Fruit fly (Drosophila melanogaster): ENCODE measurements around the gene MRG15.
A peak's percentile ranks its signal among the peaks of the same experiment; 100 is the strongest.

The MRG15 gene

DNA sequence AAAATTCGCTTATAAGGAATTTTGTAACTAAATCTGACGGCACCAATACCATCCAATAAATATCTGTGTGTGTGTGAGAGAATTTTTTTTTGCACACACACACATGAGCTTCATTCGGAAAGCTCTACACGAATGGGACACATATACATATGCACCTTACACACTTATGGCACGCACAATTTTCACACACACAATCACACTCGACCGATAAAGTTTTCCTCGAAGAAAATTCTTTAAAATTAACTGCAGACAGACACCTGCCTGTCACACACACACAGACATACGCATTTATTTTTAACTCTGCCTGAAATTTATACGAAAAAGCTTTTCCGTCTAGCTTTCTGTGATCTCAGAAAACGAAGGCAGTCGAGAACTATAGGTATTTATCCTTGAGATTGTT, 32.8 kb upstream of the MRG15 start:
- TF ChIP-seq CG34367 (tag; optimal IDR thresholded peaks at IDR 0.05), result no peak
- TF ChIP-seq CG8159 (tag; optimal IDR thresholded peaks at IDR 0.05), result no peak
- TF ChIP-seq CG13204 (GFP tag; optimal IDR thresholded peaks at IDR 0.05), result no peak
- no peak for TF ChIP-seq D1 (tag; optimal IDR thresholded peaks at IDR 0.05)
- TF ChIP-seq Ets98B (GFP tag; IDR thresholded peaks at IDR 0.05), result no peak
- no peak for TF ChIP-seq Pif1B (GFP tag; optimal IDR thresholded peaks at IDR 0.05)
- no peak for TF ChIP-seq CG9948 (tag; optimal IDR thresholded peaks at IDR 0.05)
- no peak for TF ChIP-seq fd96Ca (GFP tag; IDR thresholded peaks at IDR 0.05)
- TF ChIP-seq Snoo (tag; optimal IDR thresholded peaks at IDR 0.05), result no peak
- no peak for TF ChIP-seq EcR (GFP tag; optimal IDR thresholded peaks at IDR 0.05)
- TF ChIP-seq CG15710 (tag; optimal IDR thresholded peaks at IDR 0.05), result no peak
- TF ChIP-seq Pif1A (GFP tag; optimal IDR thresholded peaks at IDR 0.05), result no peak
- TF ChIP-seq gl (tag; optimal IDR thresholded peaks at IDR 0.05), result no peak
- no peak for TF ChIP-seq CG32121 (GFP tag; IDR thresholded peaks at IDR 0.05)
- TF ChIP-seq CG17806 (tag; optimal IDR thresholded peaks at IDR 0.05), result no peak
- no peak for TF ChIP-seq CG10348 (GFP tag; IDR thresholded peaks at IDR 0.05)

DNA sequence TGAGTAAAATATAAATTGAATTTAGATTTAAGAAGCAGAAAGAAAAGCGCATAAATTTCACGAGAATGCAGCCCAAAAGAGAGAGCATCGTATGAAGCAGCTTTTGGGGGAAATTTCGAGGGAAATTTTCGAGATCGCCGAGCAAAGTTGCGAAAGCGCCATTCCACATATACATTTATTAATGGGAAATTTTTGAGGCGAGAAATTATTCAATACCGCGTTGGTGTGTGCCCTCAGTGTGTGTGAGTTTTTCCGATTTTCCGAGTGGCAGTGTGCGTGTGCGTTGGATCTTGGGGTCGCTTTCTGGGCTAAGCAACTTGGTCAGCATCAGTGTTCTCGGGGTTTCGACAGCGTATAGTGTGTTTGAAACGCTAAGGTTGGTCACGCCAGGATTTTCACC, 32.0 kb upstream of the MRG15 start, which contains the start of gene Tm2:
Tm2 (plus strand) TSS at position 270 of the 400 bp plus-strand sequence.
- no peak for TF ChIP-seq gl (tag; optimal IDR thresholded peaks at IDR 0.05)
- TF ChIP-seq CG8301 (tag; optimal IDR thresholded peaks at IDR 0.05), result no peak
- TF ChIP-seq Pif1B (GFP tag; optimal IDR thresholded peaks at IDR 0.05), result no peak
- no peak for TF ChIP-seq fd96Ca (GFP tag; IDR thresholded peaks at IDR 0.05)
- no peak for TF ChIP-seq CG4496 (GFP tag; IDR thresholded peaks at IDR 0.05)
- no peak for TF ChIP-seq CG9948 (tag; optimal IDR thresholded peaks at IDR 0.05)
- no peak for TF ChIP-seq CG14655 (GFP tag; optimal IDR thresholded peaks at IDR 0.05)
- no peak for TF ChIP-seq CG32121 (GFP tag; IDR thresholded peaks at IDR 0.05)
- TF ChIP-seq D1 (tag; optimal IDR thresholded peaks at IDR 0.05), result no peak
- no peak for TF ChIP-seq CG10348 (GFP tag; IDR thresholded peaks at IDR 0.05)
- TF ChIP-seq CG12605 (GFP tag; IDR thresholded peaks at IDR 0.05), result no peak
- TF ChIP-seq CG15710 (tag; optimal IDR thresholded peaks at IDR 0.05), result no peak
- TF ChIP-seq rn (GFP tag; IDR thresholded peaks at IDR 0.05), result no peak
- no peak for TF ChIP-seq Ets98B (GFP tag; IDR thresholded peaks at IDR 0.05)
- no peak for TF ChIP-seq CG13204 (GFP tag; optimal IDR thresholded peaks at IDR 0.05)
- no peak for TF ChIP-seq CG17806 (tag; optimal IDR thresholded peaks at IDR 0.05)

DNA sequence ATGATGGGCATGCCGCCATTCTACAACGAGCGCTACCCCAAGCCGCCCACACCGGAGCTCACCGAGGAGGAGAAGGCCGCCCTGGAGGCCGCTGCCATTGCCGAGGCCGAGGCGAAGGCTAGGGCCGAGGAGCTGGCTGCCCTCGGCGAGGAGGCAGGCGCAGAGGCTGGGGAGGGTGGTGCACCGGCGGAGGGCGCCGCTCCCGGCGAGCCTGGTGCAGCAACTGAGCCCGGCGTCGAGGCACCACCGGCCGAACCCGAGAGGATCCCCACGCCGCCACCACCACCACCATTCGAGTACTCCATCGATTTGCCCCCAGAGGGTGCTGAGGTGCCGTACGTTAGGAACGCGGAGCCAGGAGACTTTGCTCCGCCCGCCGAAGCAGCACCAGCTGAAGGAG, 27.3 kb upstream of the MRG15 start:
- no peak for TF ChIP-seq CG4496 (GFP tag; IDR thresholded peaks at IDR 0.05)
- TF ChIP-seq Snoo (tag; optimal IDR thresholded peaks at IDR 0.05), result no peak
- no peak for TF ChIP-seq CG10348 (GFP tag; IDR thresholded peaks at IDR 0.05)
- no peak for TF ChIP-seq CG15710 (tag; optimal IDR thresholded peaks at IDR 0.05)
- no peak for TF ChIP-seq CG17806 (tag; optimal IDR thresholded peaks at IDR 0.05)
- no peak for TF ChIP-seq Ets98B (GFP tag; IDR thresholded peaks at IDR 0.05)
- TF ChIP-seq CG8159 (tag; optimal IDR thresholded peaks at IDR 0.05), result no peak
- TF ChIP-seq CG34367 (tag; optimal IDR thresholded peaks at IDR 0.05), result no peak
- TF ChIP-seq CG8301 (tag; optimal IDR thresholded peaks at IDR 0.05), result no peak
- no peak for TF ChIP-seq EcR (GFP tag; optimal IDR thresholded peaks at IDR 0.05)
- TF ChIP-seq CG32121 (GFP tag; IDR thresholded peaks at IDR 0.05), result no peak
- no peak for TF ChIP-seq Pif1B (GFP tag; optimal IDR thresholded peaks at IDR 0.05)
- no peak for TF ChIP-seq CG13204 (GFP tag; optimal IDR thresholded peaks at IDR 0.05)
- TF ChIP-seq rn (GFP tag; IDR thresholded peaks at IDR 0.05), result no peak
- TF ChIP-seq gl (tag; optimal IDR thresholded peaks at IDR 0.05), result no peak
- no peak for TF ChIP-seq fd96Ca (GFP tag; IDR thresholded peaks at IDR 0.05)
- no peak for TF ChIP-seq Pif1A (GFP tag; optimal IDR thresholded peaks at IDR 0.05)
- no peak for TF ChIP-seq CG12605 (GFP tag; IDR thresholded peaks at IDR 0.05)

DNA sequence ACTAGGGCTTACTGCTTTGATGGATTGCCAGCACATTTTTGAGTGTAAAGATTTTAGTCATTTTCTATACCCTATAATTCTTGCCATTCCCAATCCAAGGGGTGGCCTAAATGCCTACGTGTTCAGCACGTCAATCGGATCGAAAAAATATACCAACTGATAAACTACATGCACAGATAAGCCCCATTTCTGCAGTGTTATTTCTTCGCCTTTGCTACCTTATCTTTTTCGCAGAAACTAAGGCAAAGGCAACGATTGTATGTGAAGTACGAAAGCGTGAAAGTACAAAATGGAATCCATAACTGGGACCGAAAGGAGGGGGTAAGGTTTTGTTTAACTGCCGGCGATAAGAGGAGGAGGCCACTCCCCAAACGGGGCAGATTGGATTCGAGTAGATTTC, 20.0 kb upstream of the MRG15 start:
- no peak for TF ChIP-seq CG14655 (GFP tag; optimal IDR thresholded peaks at IDR 0.05)
- no peak for TF ChIP-seq CG32121 (GFP tag; IDR thresholded peaks at IDR 0.05)
- no peak for TF ChIP-seq CG12605 (GFP tag; IDR thresholded peaks at IDR 0.05)
- TF ChIP-seq CG34367 (tag; optimal IDR thresholded peaks at IDR 0.05), result no peak
- no peak for TF ChIP-seq Pif1B (GFP tag; optimal IDR thresholded peaks at IDR 0.05)
- TF ChIP-seq CG9948 (tag; optimal IDR thresholded peaks at IDR 0.05), result no peak
- no peak for TF ChIP-seq D1 (tag; optimal IDR thresholded peaks at IDR 0.05)
- TF ChIP-seq CG17806 (tag; optimal IDR thresholded peaks at IDR 0.05), result no peak
- TF ChIP-seq gl (tag; optimal IDR thresholded peaks at IDR 0.05), result no peak
- TF ChIP-seq CG8159 (tag; optimal IDR thresholded peaks at IDR 0.05), result no peak
- no peak for TF ChIP-seq CG10348 (GFP tag; IDR thresholded peaks at IDR 0.05)
- no peak for TF ChIP-seq fd96Ca (GFP tag; IDR thresholded peaks at IDR 0.05)

DNA sequence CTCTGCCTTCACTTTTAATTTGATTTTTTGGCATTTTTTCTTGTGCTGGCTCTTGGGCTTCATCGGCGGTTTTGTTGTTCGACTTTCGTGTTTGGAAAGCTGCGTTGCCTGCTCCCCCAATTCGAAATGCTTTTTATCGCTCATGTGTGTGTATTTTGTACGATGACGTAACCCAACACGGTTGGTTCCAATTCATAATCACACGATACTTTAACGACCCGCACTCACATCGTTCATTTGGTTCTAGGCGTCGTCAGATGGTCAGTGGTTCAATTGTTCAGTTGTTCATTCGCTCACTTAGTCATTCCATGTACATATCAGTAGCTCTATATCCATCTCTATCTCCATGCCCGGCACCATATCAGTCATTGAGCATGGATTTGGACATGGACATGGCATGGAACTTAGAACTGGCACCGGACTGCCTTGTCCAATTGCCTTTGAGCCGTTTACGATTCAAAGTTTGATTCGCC, 16.0 kb upstream of the MRG15 start:
- TF ChIP-seq rn (GFP tag; IDR thresholded peaks at IDR 0.05), result no peak
- TF ChIP-seq EcR (GFP tag; optimal IDR thresholded peaks at IDR 0.05), result no peak
- no peak for TF ChIP-seq fd96Ca (GFP tag; IDR thresholded peaks at IDR 0.05)
- TF ChIP-seq CG8159 (tag; optimal IDR thresholded peaks at IDR 0.05), result no peak
- TF ChIP-seq Pif1B (GFP tag; optimal IDR thresholded peaks at IDR 0.05), result no peak
- TF ChIP-seq CG8301 (tag; optimal IDR thresholded peaks at IDR 0.05), result no peak
- no peak for TF ChIP-seq CG15710 (tag; optimal IDR thresholded peaks at IDR 0.05)
- no peak for TF ChIP-seq Ets98B (GFP tag; IDR thresholded peaks at IDR 0.05)
- TF ChIP-seq CG9948 (tag; optimal IDR thresholded peaks at IDR 0.05), result no peak

DNA sequence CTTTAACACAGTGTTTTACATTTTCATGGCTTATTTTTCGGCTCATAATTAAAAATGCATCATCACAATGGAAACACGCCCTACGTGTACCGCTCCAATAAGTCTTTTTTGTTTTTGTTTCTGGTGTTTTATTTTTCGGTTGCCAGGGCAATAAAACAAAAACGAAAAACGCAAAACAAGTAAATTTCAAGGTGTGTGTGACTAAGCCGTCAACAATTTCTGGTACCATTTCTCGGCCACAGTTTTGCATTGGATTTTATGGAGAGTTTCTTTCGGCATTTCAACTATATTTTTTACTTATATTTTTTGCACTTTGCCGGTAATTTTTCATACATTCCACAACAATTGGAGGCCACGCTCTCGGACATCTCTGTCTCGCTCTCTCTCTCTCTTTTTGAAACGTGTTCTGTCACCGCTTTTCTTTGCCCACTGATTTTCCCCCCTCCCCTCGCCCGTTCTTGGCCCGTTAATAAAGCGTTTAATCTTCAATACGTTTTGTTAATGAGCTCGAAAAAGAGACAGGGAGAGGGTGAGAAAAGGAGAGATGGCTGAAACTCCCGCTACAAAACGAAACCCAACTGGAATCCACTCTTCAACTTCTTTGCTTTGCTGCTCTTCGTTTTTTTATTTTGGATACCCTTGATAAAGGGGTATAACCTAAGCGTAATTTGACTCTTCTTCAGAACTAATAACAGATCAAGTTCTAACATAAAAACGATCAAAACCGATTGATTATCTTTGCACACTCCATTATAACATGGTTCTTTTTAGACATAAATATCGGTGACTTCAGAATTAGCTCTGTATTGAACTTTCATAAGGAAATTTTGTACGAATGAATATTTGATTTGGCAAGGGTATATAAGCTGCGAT, 15.3 kb upstream of the MRG15 start:
- TF ChIP-seq EcR (GFP tag; optimal IDR thresholded peaks at IDR 0.05) (no peak), Ets98B (GFP tag; IDR thresholded peaks at IDR 0.05) (no peak), Pif1A (GFP tag; optimal IDR thresholded peaks at IDR 0.05) (peak; percentile 29), D1 (tag; optimal IDR thresholded peaks at IDR 0.05) (no peak), Snoo (tag; optimal IDR thresholded peaks at IDR 0.05) (peak; percentile 52), fd96Ca (GFP tag; IDR thresholded peaks at IDR 0.05) (peak; percentile 16; the same call in 1 of the 3 replicates), CG12605 (GFP tag; IDR thresholded peaks at IDR 0.05) (0 out of 2 replicates have a peak, but pooled peaks have one; percentile 31), CG14655 (GFP tag; optimal IDR thresholded peaks at IDR 0.05) (no peak), CG4496 (GFP tag; IDR thresholded peaks at IDR 0.05) (no peak)
